Worm (Caenorhabditis elegans) whole organism, early embryonic: ENCODE measurements around the gene tmem-17.

Source experiments
- B0310.2 ChIP-seq: sonication (generic microtip); optimal IDR thresholded peaks from 2 replicates; lab custom pipeline; 2016; ENCODE audit warnings: mild to moderate bottlenecking, missing genetic modification characterization, missing compliant biosample characterization
- F13C5.2 ChIP-seq: sonication (generic microtip); optimal IDR thresholded peaks from 2 replicates; lab custom pipeline; 2017; ENCODE audit warnings: mild to moderate bottlenecking, missing genetic modification characterization, inconsistent platforms, missing compliant biosample characterization
- aly-1 ChIP-seq: sonication (generic microtip); optimal IDR thresholded peaks from 2 replicates; lab custom pipeline; 2016; ENCODE audit warnings: missing genetic modification characterization, missing compliant biosample characterization
- ama-1 ChIP-seq: fragments of 150-350 bp; optimal IDR thresholded peaks from 2 replicates; lab custom pipeline; 2014
- ceh-13 ChIP-seq: fragments of 200-800 bp; sonication (Bioruptor generic); optimal IDR thresholded peaks from 2 replicates; lab custom pipeline; 2018; ENCODE audit warnings: mild to moderate bottlenecking, missing genetic modification characterization, missing compliant biosample characterization
- ceh-36 ChIP-seq: sonication (generic microtip); optimal IDR thresholded peaks from 2 replicates; lab custom pipeline; 2016; ENCODE audit warnings: missing genetic modification characterization, inconsistent platforms, missing compliant biosample characterization
- ets-7 ChIP-seq: sonication (generic microtip); optimal IDR thresholded peaks from 2 replicates; lab custom pipeline; 2016; ENCODE audit warnings: missing genotype, missing genetic modification characterization, missing compliant biosample characterization
- flt-1 ChIP-seq: fragments of 200-800 bp; sonication (Bioruptor generic); IDR thresholded peaks from 2 replicates; pipeline ENCODE4 v1.3.6; 2022; ENCODE audit warnings: missing genetic modification characterization, missing compliant biosample characterization
- hmbx-1 ChIP-seq: sonication (generic microtip); optimal IDR thresholded peaks from 2 replicates; lab custom pipeline; 2016; ENCODE audit warnings: mild to moderate bottlenecking, missing genetic modification characterization, missing compliant biosample characterization
- hmg-4 ChIP-seq: fragments of 200-800 bp; sonication (Bioruptor generic); optimal IDR thresholded peaks from 2 replicates; lab custom pipeline; 2018; ENCODE audit warnings: mild to moderate bottlenecking, missing genetic modification characterization, missing compliant biosample characterization
- hnd-1 ChIP-seq: sonication (generic microtip); optimal IDR thresholded peaks from 2 replicates; lab custom pipeline; 2016; ENCODE audit warnings: missing genetic modification characterization, missing compliant biosample characterization
- pes-1 ChIP-seq: fragments of 200-800 bp; sonication (Bioruptor generic); IDR thresholded peaks from 2 replicates; pipeline ENCODE4 v1.3.6; 2022; ENCODE audit warnings: missing genetic modification reagents, missing genetic modification characterization, missing compliant biosample characterization
- scrt-1 ChIP-seq: fragments of 200-800 bp; sonication (Bioruptor generic); IDR thresholded peaks from 2 replicates; pipeline ENCODE4 v1.3.6; 2022; ENCODE audit warnings: missing genetic modification characterization, missing compliant biosample characterization
- sea-1 ChIP-seq: fragments of 200-800 bp; sonication (Bioruptor generic); conservative IDR thresholded peaks from 2 replicates; pipeline ENCODE4 v1.3.6; 2022; ENCODE audit warnings: missing genetic modification characterization, missing compliant biosample characterization
- tbx-11 ChIP-seq: fragments of 200-800 bp; sonication (Bioruptor generic); IDR thresholded peaks from 2 replicates; pipeline ENCODE4 v1.3.6; 2022; ENCODE audit warnings: missing genetic modification characterization, missing compliant biosample characterization
- tbx-37 ChIP-seq: fragments of 200-800 bp; sonication (Bioruptor generic); conservative IDR thresholded peaks from 2 replicates; pipeline ENCODE4 v1.3.6; 2022; ENCODE audit warnings: missing genetic modification reagents, missing genetic modification characterization, missing compliant biosample characterization
- tra-4 ChIP-seq: sonication (generic microtip); optimal IDR thresholded peaks from 2 replicates; lab custom pipeline; 2017; ENCODE audit warnings: missing genetic modification characterization, missing compliant biosample characterization

Gene tmem-17

DNA sequence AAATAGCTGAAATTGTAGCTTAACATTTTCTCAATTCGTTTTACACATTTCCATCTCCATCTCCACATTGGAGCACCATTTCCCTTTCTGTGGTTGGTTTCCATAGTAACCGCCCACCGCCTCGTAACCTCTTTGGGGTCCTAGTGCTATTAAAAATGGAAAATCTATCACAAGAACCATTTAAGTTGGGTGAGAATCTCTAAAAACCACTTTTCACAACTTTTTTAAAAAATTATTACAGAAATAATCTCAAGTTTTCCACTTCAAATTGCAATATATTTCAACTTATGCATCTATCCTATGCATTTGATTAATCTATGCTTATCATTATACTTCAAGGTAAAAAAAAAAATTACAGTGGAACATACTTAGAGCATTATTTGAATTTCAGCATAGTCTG, at the start of gene tmem-17:
Gene tmem-17 (plus strand): TSS at position 301 of the 400 bp plus-strand sequence.
- no peak for TF ChIP-seq B0310.2 (tag; lab: Kevin White, UChicago)
- no peak for TF ChIP-seq ama-1 (lab: Kevin White, UChicago)
- no peak for TF ChIP-seq sea-1 (GFP tag; lab: Robert Waterston, UW)

DNA sequence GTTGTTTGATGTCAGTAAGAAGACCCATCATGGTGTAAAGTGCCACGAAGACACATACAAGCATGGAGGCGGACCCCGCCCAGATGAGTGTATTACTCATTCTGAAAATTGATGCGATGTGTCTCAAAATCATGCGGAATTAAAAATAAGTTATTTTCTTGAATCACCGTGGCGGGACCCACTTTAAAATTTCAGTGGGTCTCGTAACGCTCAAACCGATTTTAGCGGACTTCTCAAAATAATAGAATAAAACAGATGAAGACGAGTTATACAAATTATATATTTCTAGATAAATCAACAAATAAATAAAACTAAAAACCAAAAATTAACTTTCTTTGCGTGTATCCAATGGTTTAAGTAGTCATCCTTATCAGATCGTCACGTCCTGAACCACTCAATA, 49.6 kb upstream of the tmem-17 start, which contains the start of gene col-8:
Gene col-8 (minus strand): TSS at position 101 of the 400 bp plus-strand sequence.
- no peak for TF ChIP-seq tbx-11
- TF ChIP-seq pes-1 (GFP tag; lab: Robert Waterston, UW), result no peak

DNA sequence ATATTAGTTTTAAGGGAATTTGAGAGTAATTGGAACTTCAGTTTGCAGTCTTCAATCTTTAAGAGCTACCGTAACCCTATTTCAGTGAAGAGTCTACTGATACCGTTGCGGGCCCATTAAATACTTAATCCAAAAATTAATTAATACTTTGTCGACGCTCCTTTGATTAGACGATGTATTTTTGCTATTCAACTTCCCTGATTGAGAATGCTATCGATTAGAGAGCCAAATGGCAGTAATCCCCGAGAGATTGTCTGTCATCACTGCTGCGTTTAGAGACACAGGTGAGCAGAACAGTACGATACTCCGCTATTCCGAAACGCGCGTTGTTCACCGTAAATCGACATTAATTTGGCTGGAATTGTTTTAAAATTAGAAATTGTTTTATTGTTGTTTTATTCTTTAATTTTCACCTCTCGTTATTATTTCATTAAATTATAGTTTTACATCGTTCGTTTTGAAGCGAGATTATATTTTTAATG, 48.9 kb upstream of the tmem-17 start, which contains the start of gene rfl-1:
Gene rfl-1 (plus strand): TSS at position 51 of the 482 bp plus-strand sequence.
- TF ChIP-seq tbx-11 (no peak), pes-1 (GFP tag; lab: Robert Waterston, UW) (no peak), flt-1 (GFP tag; lab: Robert Waterston, UW) (no peak), hmg-4 (no peak), tra-4 (tag; lab: Kevin White, UChicago) (no peak), tbx-37 (GFP tag; lab: Robert Waterston, UW) (no peak), B0310.2 (tag; lab: Kevin White, UChicago) (no peak), aly-1 (tag; lab: Kevin White, UChicago) (no peak), scrt-1 (GFP tag; lab: Robert Waterston, UW) (no peak), F13C5.2 (tag; lab: Kevin White, UChicago) (no peak), ceh-13 (no peak), hmbx-1 (tag; lab: Kevin White, UChicago) (no peak), sea-1 (GFP tag; lab: Robert Waterston, UW) (no peak), ceh-36 (no peak), ama-1 (lab: Kevin White, UChicago) (no peak)

DNA sequence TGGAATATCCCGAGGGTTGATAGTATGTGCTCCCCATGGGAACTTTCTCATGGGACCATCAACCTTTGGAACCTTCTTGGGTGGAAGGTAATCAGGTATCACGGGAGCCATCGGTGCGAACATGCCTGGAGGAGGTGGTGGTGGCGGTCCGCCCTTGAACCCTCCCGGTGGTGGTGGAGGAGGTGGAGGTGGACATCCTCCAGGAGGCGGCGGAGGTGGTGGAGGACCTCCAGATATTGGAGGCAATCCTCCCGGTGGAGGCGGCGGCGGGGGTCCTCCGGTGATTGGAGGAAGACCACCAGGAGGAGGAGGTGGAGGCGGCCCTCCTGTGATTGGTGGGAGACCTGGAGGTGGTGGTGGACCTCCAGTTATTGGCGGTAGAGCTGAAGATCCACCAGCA, 44.2 kb upstream of the tmem-17 start:
- TF ChIP-seq hnd-1 (tag; lab: Kevin White, UChicago), result no peak
- no peak for TF ChIP-seq ets-7
- TF ChIP-seq sea-1 (GFP tag; lab: Robert Waterston, UW), result no peak
- TF ChIP-seq tbx-37 (GFP tag; lab: Robert Waterston, UW), result no peak
- TF ChIP-seq ceh-36, result no peak
- no peak for TF ChIP-seq hmbx-1 (tag; lab: Kevin White, UChicago)
- TF ChIP-seq ceh-13, result no peak

DNA sequence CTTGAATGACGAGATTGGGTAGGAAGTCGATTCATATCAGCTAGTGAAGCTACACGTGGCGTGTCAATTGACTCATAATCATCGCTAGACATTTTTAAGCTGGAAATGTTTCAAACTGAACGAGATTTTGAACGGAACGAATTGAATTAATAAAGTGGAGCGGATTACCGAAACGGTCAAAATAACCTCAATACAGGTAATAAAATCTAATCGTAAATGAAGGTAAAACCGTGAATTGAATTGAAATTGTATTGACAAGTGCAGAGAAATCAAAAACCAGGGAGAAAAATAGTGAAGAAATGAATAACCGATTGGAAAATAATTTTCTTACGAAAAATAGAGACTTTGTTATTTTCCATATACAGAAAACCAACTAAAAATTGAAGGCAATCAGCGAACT, 41.0 kb upstream of the tmem-17 start, which contains the start of gene cyk-1:
Gene cyk-1 (minus strand): TSS at position 101 of the 400 bp plus-strand sequence.
- no peak for TF ChIP-seq B0310.2 (tag; lab: Kevin White, UChicago)
- TF ChIP-seq scrt-1 (GFP tag; lab: Robert Waterston, UW), result no peak
- no peak for TF ChIP-seq ceh-13

DNA sequence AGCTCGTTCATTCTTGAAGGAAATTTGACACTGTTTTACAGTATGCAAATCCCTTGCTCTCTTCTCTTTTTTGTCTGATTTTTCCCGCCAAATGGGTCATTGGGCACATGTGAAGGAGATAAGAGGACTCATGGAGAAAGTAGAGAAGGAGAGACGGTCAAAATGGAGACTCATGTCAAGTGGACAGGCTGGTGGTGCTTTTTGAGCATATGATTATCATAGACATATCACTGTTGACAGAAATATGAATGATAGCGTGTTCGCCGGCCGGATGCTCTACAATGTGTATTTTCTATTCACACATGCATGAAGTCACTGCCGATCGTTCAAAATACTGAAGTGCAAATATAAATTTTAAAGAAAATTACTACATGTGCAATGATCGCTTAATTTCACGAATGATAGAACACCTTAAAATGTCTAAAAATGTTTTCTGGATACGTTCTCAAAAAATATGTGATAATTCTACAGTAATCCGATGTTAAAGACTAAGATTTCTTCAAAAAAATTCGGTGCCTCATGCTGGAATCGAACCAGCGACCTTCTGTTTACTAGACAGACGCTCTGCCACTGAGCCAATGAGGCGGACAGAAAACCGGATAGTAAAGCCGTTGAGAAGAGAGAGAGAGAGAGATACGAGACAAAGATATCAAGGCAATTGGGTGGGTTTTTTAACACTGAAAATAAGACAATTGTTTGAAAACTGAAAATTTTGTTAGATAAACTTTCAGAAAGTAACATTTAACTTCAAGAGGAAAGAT, 39.9 kb upstream of the tmem-17 start:
- TF ChIP-seq tra-4 (tag; lab: Kevin White, UChicago), result no peak
- TF ChIP-seq B0310.2 (tag; lab: Kevin White, UChicago), result no peak
- peak; percentile 14 for TF ChIP-seq F13C5.2 (tag; lab: Kevin White, UChicago)
- peak; percentile 4 for TF ChIP-seq aly-1 (tag; lab: Kevin White, UChicago)
- TF ChIP-seq hnd-1 (tag; lab: Kevin White, UChicago), result peak; percentile 43
- TF ChIP-seq ceh-36, result peak; percentile 62
- TF ChIP-seq tbx-37 (GFP tag; lab: Robert Waterston, UW), result 0 out of 2 replicates have a peak, but pooled peaks have one; percentile 41
- TF ChIP-seq flt-1 (GFP tag; lab: Robert Waterston, UW), result peak; percentile 71
- TF ChIP-seq hmbx-1 (tag; lab: Kevin White, UChicago), result peak; percentile 27
- TF ChIP-seq ceh-13, result peak; percentile 44
- peak; percentile 62 for TF ChIP-seq hmg-4
- TF ChIP-seq ama-1 (lab: Kevin White, UChicago), result no peak
- TF ChIP-seq ets-7, result no peak
- TF ChIP-seq pes-1 (GFP tag; lab: Robert Waterston, UW), result peak; percentile 85
- TF ChIP-seq sea-1 (GFP tag; lab: Robert Waterston, UW), result peak; percentile 61; the same call in 1 of the 2 replicates
- peak; percentile 50; the same call in 1 of the 2 replicates for TF ChIP-seq scrt-1 (GFP tag; lab: Robert Waterston, UW)
- TF ChIP-seq tbx-11, result peak; percentile 62

DNA sequence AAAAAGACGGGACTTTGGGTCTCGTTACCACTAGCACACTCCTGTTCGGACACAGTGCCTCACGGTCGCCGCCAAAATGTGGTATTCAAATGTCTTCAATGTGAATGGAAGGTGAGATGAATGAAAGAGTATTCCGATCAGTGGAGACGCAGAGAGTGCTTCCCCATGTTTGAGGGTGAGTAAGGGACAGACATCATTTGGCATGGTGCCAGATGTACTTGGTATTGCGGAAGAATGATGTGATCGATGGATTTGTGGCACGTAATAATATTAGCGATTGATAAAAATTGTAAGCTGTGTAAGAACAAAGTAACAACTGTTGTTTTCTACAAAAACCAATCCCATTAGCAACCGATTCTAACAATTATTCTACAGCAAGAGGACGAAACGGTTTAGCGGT, 38.0 kb upstream of the tmem-17 start:
- TF ChIP-seq hmbx-1 (tag; lab: Kevin White, UChicago) (no peak), B0310.2 (tag; lab: Kevin White, UChicago) (no peak), hnd-1 (tag; lab: Kevin White, UChicago) (no peak), tbx-11 (no peak), aly-1 (tag; lab: Kevin White, UChicago) (no peak), hmg-4 (no peak), sea-1 (GFP tag; lab: Robert Waterston, UW) (no peak), ceh-13 (no peak), flt-1 (GFP tag; lab: Robert Waterston, UW) (no peak), ceh-36 (no peak), pes-1 (GFP tag; lab: Robert Waterston, UW) (no peak)
